Fruit fly (Drosophila melanogaster): Measurements from ENCODE around the gene CG3842.

CG3842 gene

DNA sequence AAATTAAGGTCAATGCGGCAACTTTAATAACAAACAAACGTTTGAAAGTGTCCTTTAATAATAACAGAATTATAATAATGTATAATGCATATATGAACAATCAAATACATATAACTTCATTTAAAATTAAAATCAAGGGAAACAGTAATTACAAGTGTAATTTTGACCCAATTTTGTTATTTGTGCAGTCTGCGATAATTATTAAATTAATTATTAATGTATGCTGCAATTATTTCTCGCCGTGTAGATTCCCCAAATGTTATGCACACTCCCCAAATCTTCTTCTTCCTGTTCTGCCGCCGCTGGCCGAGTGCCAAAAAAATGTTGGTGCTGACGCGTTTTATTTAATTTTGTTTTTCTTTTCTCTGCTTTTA, 16.0 kb downstream of the CG3842 start (continued):
- TF ChIP-seq esn (GFP tag; optimal IDR thresholded peaks at IDR 0.05) (peak; percentile 83), CG6792 (GFP tag; optimal IDR thresholded peaks at IDR 0.05) (peak; percentile 53), CG34406 (GFP tag; optimal IDR thresholded peaks at IDR 0.05) (peak; percentile 66), CG32006 (GFP tag; optimal IDR thresholded peaks at IDR 0.05) (peak; percentile 72), Eip78C (GFP tag) (peak; percentile 86), CG6808 (GFP tag; optimal IDR thresholded peaks at IDR 0.05) (peak; percentile 44), lz (GFP tag; optimal IDR thresholded peaks at IDR 0.05) (peak; percentile 64), CG3919 (GFP tag; optimal IDR thresholded peaks at IDR 0.05) (peak; percentile 71), eg (GFP tag; IDR thresholded peaks at IDR 0.05) (peak; percentile 53; the same call in 2 of the 3 replicates), achi (GFP tag; optimal IDR thresholded peaks at IDR 0.05) (peak; percentile 71), Lpt (GFP tag; optimal IDR thresholded peaks at IDR 0.05) (peak; percentile 39), Ets21C (GFP tag; optimal IDR thresholded peaks at IDR 0.05) (no peak), CG8319 (GFP tag; optimal IDR thresholded peaks at IDR 0.05) (peak; percentile 27), CG7368 (GFP tag; optimal IDR thresholded peaks at IDR 0.05) (peak; percentile 54), CG15336 (GFP tag; IDR thresholded peaks at IDR 0.05) (peak; percentile 68), CG6276 (GFP tag; optimal IDR thresholded peaks at IDR 0.05) (no peak), CG4318 (GFP tag; optimal IDR thresholded peaks at IDR 0.05) (peak; percentile 53), Hr39 (GFP tag; optimal IDR thresholded peaks at IDR 0.05) (peak; percentile 24), svp (GFP tag) (peak; percentile 86), salr (GFP tag; optimal IDR thresholded peaks at IDR 0.05) (peak in 1 of 2 experiments; percentile 61), topi (GFP tag; optimal IDR thresholded peaks at IDR 0.05) (peak; percentile 70), Met (GFP tag; optimal IDR thresholded peaks at IDR 0.05) (peak; percentile 72), ss (GFP tag; optimal IDR thresholded peaks at IDR 0.05) (peak in 1 of 2 experiments; percentile 40), CG9139 (GFP tag; optimal IDR thresholded peaks at IDR 0.05) (peak; percentile 4), CG8632 (GFP tag; optimal IDR thresholded peaks at IDR 0.05) (peak; percentile 72), fd85E (GFP tag; optimal IDR thresholded peaks at IDR 0.05) (no peak), CG10669 (GFP tag; optimal IDR thresholded peaks at IDR 0.05) (peak; percentile 52), CG11294 (GFP tag; IDR thresholded peaks at IDR 0.05) (peak; percentile 52; the same call in 1 of the 2 replicates), vri (GFP tag; optimal IDR thresholded peaks at IDR 0.05) (no peak), CG11902 (GFP tag; optimal IDR thresholded peaks at IDR 0.05) (peak; percentile 43), Ets96B (tag; optimal IDR thresholded peaks at IDR 0.05) (peak; percentile 54), Hr38 (GFP tag; optimal IDR thresholded peaks at IDR 0.05) (no peak)

DNA sequence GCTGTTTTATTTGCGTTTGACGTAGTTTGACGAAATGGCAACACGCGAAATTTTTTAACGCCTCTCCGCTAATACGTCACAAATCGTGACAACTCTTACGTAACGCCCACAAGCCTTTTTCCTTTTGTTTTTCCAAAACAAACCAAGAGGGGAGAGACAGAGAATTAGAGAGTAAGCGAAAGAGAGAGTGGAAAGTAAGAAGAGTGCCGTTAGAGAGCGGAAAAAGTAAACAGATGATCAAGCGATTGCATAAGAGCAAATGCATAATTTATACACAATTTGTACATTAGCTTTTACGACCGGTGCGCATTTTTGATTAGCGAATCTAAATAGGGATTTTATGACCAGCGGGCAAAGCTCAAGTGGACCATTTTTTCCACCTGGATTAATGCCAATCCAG, 16.6 kb downstream of the CG3842 start:
- TF ChIP-seq CG34406 (GFP tag; optimal IDR thresholded peaks at IDR 0.05) (no peak), Eip75B (GFP tag; optimal IDR thresholded peaks at IDR 0.05) (no peak), net (GFP tag; optimal IDR thresholded peaks at IDR 0.05) (no peak), Eip93F (GFP tag; optimal IDR thresholded peaks at IDR 0.05) (no peak), eg (GFP tag; IDR thresholded peaks at IDR 0.05) (peak; percentile 20; the same call in 1 of the 3 replicates), vri (GFP tag; optimal IDR thresholded peaks at IDR 0.05) (peak; percentile 22), CG6276 (GFP tag; optimal IDR thresholded peaks at IDR 0.05) (peak; percentile 65), CG15336 (GFP tag; IDR thresholded peaks at IDR 0.05) (0 out of 2 replicates have a peak, but pooled peaks have one; percentile 6), CG8632 (GFP tag; optimal IDR thresholded peaks at IDR 0.05) (no peak)

DNA sequence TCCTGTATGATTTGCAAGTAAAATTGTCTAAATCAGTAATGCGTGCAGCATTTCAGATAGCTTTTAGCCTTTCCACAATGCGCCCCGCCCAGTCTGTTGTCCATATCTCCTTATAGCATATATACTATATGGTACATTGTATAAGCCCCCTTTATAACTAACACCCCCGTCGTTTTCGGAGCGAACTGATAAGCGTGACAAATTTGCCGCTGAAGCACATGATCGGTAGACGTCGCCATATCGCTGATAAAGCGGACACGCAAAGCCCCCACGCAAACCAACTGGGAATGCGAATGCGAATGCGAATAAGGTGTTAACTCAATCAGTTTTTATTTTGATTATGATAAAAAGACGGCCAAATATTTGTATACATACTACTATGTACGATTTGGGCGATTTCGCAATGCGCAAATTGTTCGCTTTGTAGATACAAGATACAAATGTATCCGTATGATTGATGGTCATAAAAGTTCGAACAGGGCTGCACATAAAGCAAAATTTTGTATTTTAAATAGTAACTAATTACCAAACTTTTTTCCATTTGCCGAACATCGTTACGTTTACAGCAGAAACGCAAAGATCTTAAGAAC, 17.6 kb downstream of the CG3842 start:
- TF ChIP-seq salr (GFP tag; optimal IDR thresholded peaks at IDR 0.05) (no peak), vri (GFP tag; optimal IDR thresholded peaks at IDR 0.05) (peak; percentile 82), Ets21C (GFP tag; optimal IDR thresholded peaks at IDR 0.05) (no peak), CG8632 (GFP tag; optimal IDR thresholded peaks at IDR 0.05) (no peak), spab (GFP tag; optimal IDR thresholded peaks at IDR 0.05) (no peak), eg (GFP tag; IDR thresholded peaks at IDR 0.05) (no peak), CG3919 (GFP tag; optimal IDR thresholded peaks at IDR 0.05) (no peak), svp (GFP tag) (peak; percentile 62), net (GFP tag; optimal IDR thresholded peaks at IDR 0.05) (no peak)

All from whole organism, prepupa.